Fruit fly (Drosophila melanogaster) whole organism, embryonic: ENCODE results near the gene CG12516.

Experiments
- Asciz ChIP-seq: fragments of 200-800 bp; sonication (Bioruptor generic); optimal IDR thresholded peaks from 2 replicates; lab custom pipeline; 2017; ENCODE audit warnings: missing biosample characterization, mild to moderate bottlenecking, missing genetic modification characterization, missing genetic modification reagents
- CG10431 ChIP-seq: fragments of 200-800 bp; sonication (Bioruptor generic); optimal IDR thresholded peaks from 3 replicates; lab custom pipeline; 2018; ENCODE audit warnings: missing biosample characterization, mild to moderate bottlenecking, missing genetic modification characterization
- CG11398 ChIP-seq: fragments of 200-800 bp; sonication (Bioruptor generic); optimal IDR thresholded peaks from 2 replicates; lab custom pipeline; 2016; ENCODE audit warnings: missing biosample characterization, missing genetic modification characterization
- CG11560 ChIP-seq: fragments of 200-800 bp; sonication (Bioruptor generic); IDR thresholded peaks from 3 replicates; pipeline ENCODE4 v1.3.6; 2022; ENCODE audit warnings: missing biosample characterization, missing genetic modification characterization
- CG11695 ChIP-seq: fragments of 200-800 bp; sonication (Bioruptor generic); IDR thresholded peaks from 3 replicates; pipeline ENCODE4 v1.3.6; 2022; ENCODE audit warnings: missing biosample characterization, missing genetic modification characterization
- CG12104 ChIP-seq: fragments of 200-800 bp; sonication (Bioruptor generic); optimal IDR thresholded peaks from 3 replicates; lab custom pipeline; 2016; ENCODE audit warnings: missing biosample characterization, missing genetic modification characterization
- CG1233 ChIP-seq: fragments of 200-800 bp; sonication (Bioruptor generic); optimal IDR thresholded peaks from 4 replicates; lab custom pipeline; 2018; ENCODE audit warnings: missing biosample characterization, mild to moderate bottlenecking, missing genetic modification characterization
- CG12659 ChIP-seq: fragments of 200-800 bp; sonication (Bioruptor generic); optimal IDR thresholded peaks from 3 replicates; lab custom pipeline; 2017; ENCODE audit warnings: mild to moderate bottlenecking, missing biosample characterization, missing genetic modification reagents, missing genetic modification characterization
- CG12744 ChIP-seq: fragments of 200-800 bp; sonication (Bioruptor generic); optimal IDR thresholded peaks from 2 replicates; lab custom pipeline; 2016; ENCODE audit warnings: missing biosample characterization, missing genetic modification characterization
- CG1792 ChIP-seq: fragments of 200-800 bp; sonication (Bioruptor generic); optimal IDR thresholded peaks from 2 replicates; lab custom pipeline; 2016; ENCODE audit warnings: missing biosample characterization, missing genetic modification characterization
- CG18619 ChIP-seq: fragments of 200-800 bp; sonication (Bioruptor generic); optimal IDR thresholded peaks from 3 replicates; lab custom pipeline; 2017; ENCODE audit warnings: missing biosample characterization, mild to moderate bottlenecking, missing genetic modification characterization
- CG2199 ChIP-seq: fragments of 200-800 bp; sonication (Bioruptor generic); IDR thresholded peaks from 3 replicates; pipeline ENCODE4 v1.3.6; 2022; ENCODE audit warnings: missing biosample characterization, missing genetic modification characterization
- CG31441 ChIP-seq: fragments of 200-800 bp; sonication (Bioruptor generic); IDR thresholded peaks from 2 replicates; pipeline ENCODE4 v1.3.6; 2022; ENCODE audit warnings: missing biosample characterization, missing genetic modification characterization
- CG3163 ChIP-seq: fragments of 200-800 bp; sonication (Bioruptor generic); optimal IDR thresholded peaks from 3 replicates; lab custom pipeline; 2016; ENCODE audit warnings: missing biosample characterization, missing genetic modification characterization
- CG34224 ChIP-seq: fragments of 200-800 bp; sonication (Bioruptor generic); IDR thresholded peaks from 3 replicates; pipeline ENCODE4 v1.3.6; 2022; ENCODE audit warnings: missing biosample characterization, missing genetic modification characterization; ENCODE audit not compliant: partially characterized antibody
- CG34376 ChIP-seq: fragments of 200-800 bp; sonication (Bioruptor generic); optimal IDR thresholded peaks from 2 replicates; lab custom pipeline; 2018; ENCODE audit warnings: missing biosample characterization, mild to moderate bottlenecking, missing genetic modification characterization
- CG6791 ChIP-seq: fragments of 200-800 bp; sonication (Bioruptor generic); IDR thresholded peaks from 3 replicates; pipeline ENCODE4 v1.3.6; 2022; ENCODE audit warnings: missing biosample characterization, missing genetic modification characterization; ENCODE audit not compliant: partially characterized antibody
- CG8359 ChIP-seq: fragments of 200-800 bp; sonication (Bioruptor generic); optimal IDR thresholded peaks from 2 replicates; lab custom pipeline; 2017; ENCODE audit warnings: missing biosample characterization, mild to moderate bottlenecking, missing genetic modification characterization, borderline replicate concordance
- CHES-1-like ChIP-seq: fragments of 200-800 bp; sonication (Bioruptor generic); optimal IDR thresholded peaks from 2 replicates; lab custom pipeline; 2016; ENCODE audit warnings: missing biosample characterization, missing genetic modification characterization
- Deaf1 ChIP-seq: fragments of 200-800 bp; optimal IDR thresholded peaks from 3 replicates; lab custom pipeline; 2019; ENCODE audit warnings: missing biosample characterization, mild to moderate bottlenecking, missing genetic modification characterization, moderate library complexity
- H2.0 ChIP-seq: fragments of 200-800 bp; sonication (Bioruptor generic); IDR thresholded peaks from 2 replicates; pipeline ENCODE4 v1.3.6; 2022; ENCODE audit warnings: missing biosample characterization, missing genetic modification characterization
- HLHmδ ChIP-seq: fragments of 200-800 bp; sonication (Bioruptor generic); optimal IDR thresholded peaks from 2 replicates; lab custom pipeline; 2018; ENCODE audit warnings: missing biosample characterization, mild to moderate bottlenecking, missing genetic modification characterization, moderate library complexity
- Hr51 ChIP-seq, 2 experiments: fragments of 200-800 bp; sonication (Bioruptor generic); optimal IDR thresholded peaks; 2 replicates in 1 of 2; 3 replicates in 1 of 2; lab custom pipeline; 2016 to 2018; ENCODE audit warnings: missing biosample characterization in 2 of 2, missing genetic modification characterization in 2 of 2, mild to moderate bottlenecking in 1 of 2, moderate library complexity in 1 of 2
- Hr78 ChIP-seq, 2 experiments: fragments of 200-800 bp in 1 of 2; fragments of >200 bp in 1 of 2; sonication (Bioruptor generic) in 1 of 2; optimal IDR thresholded peaks; 2 replicates each; lab custom pipeline; 2017 to 2019; ENCODE audit warnings: missing biosample characterization in 2 of 2, missing genetic modification characterization in 2 of 2, mild to moderate bottlenecking in 1 of 2, moderate library complexity in 1 of 2
- Jarid2 ChIP-seq: fragments of 200-800 bp; sonication (Bioruptor generic); optimal IDR thresholded peaks from 3 replicates; lab custom pipeline; 2017; ENCODE audit warnings: mild to moderate bottlenecking, missing biosample characterization, missing genetic modification reagents, missing genetic modification characterization
- Lim3 ChIP-seq: fragments of 200-800 bp; sonication (Bioruptor generic); IDR thresholded peaks from 2 replicates; pipeline ENCODE4 v1.3.6; 2022; ENCODE audit warnings: missing biosample characterization, missing genetic modification characterization
- Max ChIP-seq: fragments of 200-800 bp; sonication (Bioruptor generic); optimal IDR thresholded peaks from 2 replicates; lab custom pipeline; 2016; ENCODE audit warnings: missing biosample characterization, mild to moderate bottlenecking, missing genetic modification characterization
- Meics ChIP-seq: fragments of 200-800 bp; sonication (Bioruptor generic); optimal IDR thresholded peaks from 2 replicates; lab custom pipeline; 2017; ENCODE audit warnings: missing biosample characterization, mild to moderate bottlenecking, missing genetic modification characterization
- NC2α ChIP-seq: fragments of 200-800 bp; sonication (Bioruptor generic); optimal IDR thresholded peaks from 2 replicates; lab custom pipeline; 2016; ENCODE audit warnings: missing biosample characterization, missing genetic modification characterization
- Nf-YA ChIP-seq: fragments of 200-800 bp; sonication (Bioruptor generic); IDR thresholded peaks from 2 replicates; pipeline ENCODE4 v1.3.6; 2022; ENCODE audit warnings: missing biosample characterization, missing genetic modification characterization
- Nf-YC ChIP-seq: fragments of 200-800 bp; optimal IDR thresholded peaks from 3 replicates; lab custom pipeline; 2019; ENCODE audit warnings: missing biosample characterization, mild to moderate bottlenecking, missing genetic modification characterization, moderate library complexity
- Sox100B ChIP-seq: fragments of 200-800 bp; sonication (Bioruptor generic); optimal IDR thresholded peaks from 3 replicates; lab custom pipeline; 2018; ENCODE audit warnings: missing biosample characterization, mild to moderate bottlenecking, missing genetic modification characterization
- Sry-β ChIP-seq: fragments of 200-800 bp; sonication (Bioruptor generic); optimal IDR thresholded peaks from 2 replicates; lab custom pipeline; 2018; ENCODE audit warnings: missing biosample characterization, mild to moderate bottlenecking, missing genetic modification characterization, moderate library complexity
- Trl ChIP-seq, 3 experiments: fragments of >200 bp in 2 of 3; fragments of 200-800 bp in 1 of 3; sonication (Bioruptor generic) in 1 of 3; optimal IDR thresholded peaks; 2 replicates in 1 of 3; 3 replicates in 2 of 3; lab custom pipeline; 2016 to 2017; ENCODE audit warnings: missing biosample characterization in 1 of 3, missing genetic modification characterization in 1 of 3
- Xrp1 ChIP-seq: fragments of 200-800 bp; sonication (Bioruptor generic); IDR thresholded peaks from 2 replicates; pipeline ENCODE4 v1.3.6; 2022; ENCODE audit warnings: missing biosample characterization, missing genetic modification characterization
- ara ChIP-seq: fragments of 200-800 bp; sonication (Bioruptor generic); IDR thresholded peaks from 2 replicates; pipeline ENCODE4 v1.3.6; 2022; ENCODE audit warnings: missing biosample characterization, missing genetic modification characterization
- ato ChIP-seq: fragments of 200-800 bp; sonication (Bioruptor generic); IDR thresholded peaks from 2 replicates; pipeline ENCODE4 v1.3.6; 2022; ENCODE audit warnings: missing biosample characterization, missing genetic modification characterization; ENCODE audit not compliant: partially characterized antibody
- bigmax ChIP-seq: fragments of 200-800 bp; sonication (Bioruptor generic); optimal IDR thresholded peaks from 2 replicates; lab custom pipeline; 2018; ENCODE audit warnings: missing biosample characterization, mild to moderate bottlenecking, missing genetic modification characterization
- bowl ChIP-seq: fragments of 200-800 bp; sonication (Bioruptor generic); IDR thresholded peaks from 2 replicates; pipeline ENCODE4 v1.3.6; 2022; ENCODE audit warnings: missing biosample characterization, missing genetic modification characterization
- cg ChIP-seq: fragments of 200-800 bp; sonication (Bioruptor generic); optimal IDR thresholded peaks from 3 replicates; lab custom pipeline; 2019; ENCODE audit warnings: missing biosample characterization, mild to moderate bottlenecking, missing genetic modification characterization, moderate library complexity
- dm ChIP-seq: fragments of 200-800 bp; sonication (Bioruptor generic); optimal IDR thresholded peaks from 3 replicates; lab custom pipeline; 2016; ENCODE audit warnings: missing biosample characterization, missing genetic modification characterization
- dmrt99B ChIP-seq: fragments of 200-800 bp; sonication (Bioruptor generic); optimal IDR thresholded peaks from 2 replicates; lab custom pipeline; 2018; ENCODE audit warnings: missing biosample characterization, mild to moderate bottlenecking, missing genetic modification characterization, moderate library complexity
- maf-S ChIP-seq: fragments of 200-800 bp; sonication (Bioruptor generic); optimal IDR thresholded peaks from 2 replicates; lab custom pipeline; 2016; ENCODE audit warnings: missing biosample characterization, missing genetic modification characterization
- mld ChIP-seq: fragments of 200-800 bp; sonication (Bioruptor generic); IDR thresholded peaks from 3 replicates; pipeline ENCODE4 v1.3.6; 2022; ENCODE audit warnings: missing biosample characterization, missing genetic modification characterization; ENCODE audit not compliant: partially characterized antibody
- slou ChIP-seq: fragments of 200-800 bp; sonication (Bioruptor generic); optimal IDR thresholded peaks from 3 replicates; lab custom pipeline; 2016; ENCODE audit warnings: missing biosample characterization, missing genetic modification characterization
- tll ChIP-seq, 2 experiments: fragments of 200-800 bp in 1 of 2; fragments of >200 bp in 1 of 2; sonication (Bioruptor generic) in 1 of 2; optimal IDR thresholded peaks; 2 replicates each; lab custom pipeline; 2017 to 2019; ENCODE audit warnings: missing biosample characterization in 2 of 2, missing genetic modification characterization in 2 of 2, mild to moderate bottlenecking in 1 of 2, moderate library complexity in 1 of 2
- unc-4 ChIP-seq: fragments of 200-800 bp; sonication (Bioruptor generic); IDR thresholded peaks from 2 replicates; pipeline ENCODE4 v1.3.6; 2022; ENCODE audit warnings: missing biosample characterization, missing genetic modification characterization; ENCODE audit not compliant: partially characterized antibody
- vvl ChIP-seq: fragments of 200-800 bp; sonication (Bioruptor generic); IDR thresholded peaks from 2 replicates; pipeline ENCODE4 v1.3.6; 2022; ENCODE audit warnings: missing biosample characterization, missing genetic modification characterization
- zfh2 ChIP-seq: fragments of 200-800 bp; sonication (Bioruptor generic); optimal IDR thresholded peaks from 2 replicates; lab custom pipeline; 2016; ENCODE audit warnings: missing biosample characterization, missing genetic modification characterization

CG12516 gene

DNA sequence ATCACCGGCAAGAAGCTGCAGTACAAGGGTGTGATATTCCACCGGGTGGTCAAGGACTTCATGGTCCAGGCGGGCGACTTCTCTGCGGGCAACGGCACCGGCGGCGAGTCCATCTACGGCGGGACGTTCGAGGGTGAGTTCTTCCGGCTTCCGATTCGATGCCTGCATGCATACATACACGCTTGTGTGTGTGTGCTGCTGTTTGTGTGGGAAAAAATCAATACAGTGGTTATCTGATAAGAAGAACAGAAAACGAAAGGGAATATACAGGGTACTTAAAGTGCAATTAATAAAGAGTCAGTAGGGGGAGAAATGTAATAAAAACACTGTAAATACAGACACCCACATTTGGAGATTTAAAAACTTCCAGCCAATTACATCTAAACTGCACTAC, 36.2 kb upstream of the CG12516 start (continued):
- no peak for TF ChIP-seq CG12659 (GFP tag; lab: Kevin White, UChicago)
- TF ChIP-seq maf-S (GFP tag; lab: Kevin White, UChicago) = no peak
- no peak for TF ChIP-seq CHES-1-like
- TF ChIP-seq CG6791 (GFP tag; lab: Robert Waterston, UW) = no peak
- no peak for TF ChIP-seq Sox100B (GFP tag; lab: Kevin White, UChicago)
- TF ChIP-seq CG12744 (GFP tag; lab: Kevin White, UChicago) = no peak
- 0 out of 3 replicates have a peak, but pooled peaks have one; percentile 10 for TF ChIP-seq CG11695 (GFP tag; lab: Robert Waterston, UW)
- TF ChIP-seq Jarid2 = no peak
- TF ChIP-seq CG1233 (GFP tag; lab: Kevin White, UChicago) = no peak
- no peak for TF ChIP-seq bigmax (GFP tag; lab: Kevin White, UChicago)
- no peak for TF ChIP-seq bowl (GFP tag; lab: Robert Waterston, UW)
- no peak for TF ChIP-seq CG18619 (GFP tag; lab: Kevin White, UChicago)
- TF ChIP-seq Sry-β (GFP tag; lab: Kevin White, UChicago) = no peak
- TF ChIP-seq CG8359 (GFP tag; lab: Kevin White, UChicago) = no peak
- no peak for TF ChIP-seq CG1792 (GFP tag; lab: Kevin White, UChicago)
- TF ChIP-seq Hr51 (GFP tag; optimal IDR thresholded peaks at IDR 0.05; lab: Kevin White, UChicago) = no peak
- no peak for TF ChIP-seq unc-4 (GFP tag; lab: Robert Waterston, UW)
- TF ChIP-seq Meics (GFP tag; lab: Kevin White, UChicago) = peak; percentile 46
- no peak for TF ChIP-seq CG3163
- TF ChIP-seq CG34224 (GFP tag; lab: Robert Waterston, UW) = no peak
- peak; percentile 84 for TF ChIP-seq cg (GFP tag; lab: Kevin White, UChicago)
- no peak for TF ChIP-seq vvl
- TF ChIP-seq zfh2 (GFP tag; lab: Kevin White, UChicago) = no peak
- no peak for TF ChIP-seq H2.0
- no peak for TF ChIP-seq Trl (optimal IDR thresholded peaks at IDR 0.05; lab: Kevin White, UChicago)
- TF ChIP-seq Trl (GFP tag; optimal IDR thresholded peaks at IDR 0.05; lab: Kevin White, UChicago) = no peak
- TF ChIP-seq HLHmδ (GFP tag; lab: Kevin White, UChicago) = no peak
- TF ChIP-seq Hr78 (GFP tag; optimal IDR thresholded peaks at IDR 0.05; lab: Kevin White, UChicago) = no peak
- no peak for TF ChIP-seq CG10431 (GFP tag; lab: Kevin White, UChicago)
- no peak for TF ChIP-seq Lim3 (GFP tag; lab: Robert Waterston, UW)
- no peak for TF ChIP-seq slou (GFP tag; lab: Kevin White, UChicago)
- TF ChIP-seq Nf-YC (tag; lab: Kevin White, UChicago) = no peak
- no peak for TF ChIP-seq Asciz (GFP tag; lab: Kevin White, UChicago)
- TF ChIP-seq CG12104 (GFP tag; lab: Kevin White, UChicago) = no peak
- TF ChIP-seq dmrt99B (tag; lab: Kevin White, UChicago) = no peak
- no peak for TF ChIP-seq NC2α (GFP tag; lab: Kevin White, UChicago)
- TF ChIP-seq Deaf1 (tag; lab: Kevin White, UChicago) = no peak
- peak; percentile 50; the same call in 1 of the 2 replicates for TF ChIP-seq Nf-YA (GFP tag; lab: Robert Waterston, UW)
- no peak for TF ChIP-seq ato (GFP tag; lab: Robert Waterston, UW)
- peak; percentile 42; the same call in 1 of the 3 replicates for TF ChIP-seq CG2199 (GFP tag; lab: Robert Waterston, UW)
- no peak for TF ChIP-seq Xrp1 (GFP tag; lab: Robert Waterston, UW)
- no peak for TF ChIP-seq Max (GFP tag; lab: Kevin White, UChicago)
- no peak for TF ChIP-seq CG11560 (tag; lab: Robert Waterston, UW)
- no peak for TF ChIP-seq CG11398 (GFP tag; lab: Kevin White, UChicago)
- TF ChIP-seq dm (GFP tag; lab: Kevin White, UChicago) = no peak
- no peak for TF ChIP-seq CG34376 (GFP tag; lab: Kevin White, UChicago)
- TF ChIP-seq ara = no peak
- no peak for TF ChIP-seq CG31441
- no peak for TF ChIP-seq mld (GFP tag; lab: Robert Waterston, UW)
- TF ChIP-seq tll (GFP tag; optimal IDR thresholded peaks at IDR 0.05; lab: Kevin White, UChicago) = peak in 1 of 2 experiments; percentile 54
